Worm (Caenorhabditis elegans) whole organism, late embryonic: ENCODE measurements around the gene F49C12.6.

Source experiments
- C08G9.2 ChIP-seq: sonication (generic microtip); optimal IDR thresholded peaks from 2 replicates; lab custom pipeline; 2016; ENCODE audit warnings: mild to moderate bottlenecking, missing genetic modification characterization, moderate library complexity, missing compliant biosample characterization
- C38D4.7 ChIP-seq: fragments of 200-800 bp; sonication (Bioruptor generic); optimal IDR thresholded peaks from 2 replicates; lab custom pipeline; 2018; ENCODE audit warnings: mild to moderate bottlenecking, missing genetic modification characterization, moderate library complexity, missing compliant biosample characterization
- F13H6.1 ChIP-seq: sonication (generic microtip); optimal IDR thresholded peaks from 2 replicates; lab custom pipeline; 2016; ENCODE audit warnings: missing genetic modification characterization, missing compliant biosample characterization
- K02D7.2 ChIP-seq: sonication (generic microtip); optimal IDR thresholded peaks from 2 replicates; lab custom pipeline; 2017; ENCODE audit warnings: mild to moderate bottlenecking, missing genetic modification characterization, missing compliant biosample characterization
- K09A11.1 ChIP-seq: sonication (generic microtip); optimal IDR thresholded peaks from 2 replicates; lab custom pipeline; 2017; ENCODE audit warnings: antibody characterized with exemption, mild to moderate bottlenecking, missing genetic modification characterization, missing compliant biosample characterization; ENCODE audit not compliant: insufficient read depth
- T23F11.4 ChIP-seq: fragments of 200-800 bp; sonication (Bioruptor generic); optimal IDR thresholded peaks from 2 replicates; lab custom pipeline; 2018; ENCODE audit warnings: mild to moderate bottlenecking, missing genetic modification characterization, missing compliant biosample characterization
- ahr-1 ChIP-seq: sonication (generic microtip); optimal IDR thresholded peaks from 2 replicates; lab custom pipeline; 2016; ENCODE audit warnings: missing genetic modification characterization, missing compliant biosample characterization
- ceh-14 ChIP-seq: sonication (generic microtip); optimal IDR thresholded peaks from 2 replicates; lab custom pipeline; 2016; ENCODE audit warnings: missing genotype, missing genetic modification characterization, missing compliant biosample characterization
- ceh-19 ChIP-seq: fragments of 200-800 bp; sonication (Bioruptor generic); optimal IDR thresholded peaks from 2 replicates; lab custom pipeline; 2018; ENCODE audit warnings: mild to moderate bottlenecking, missing genetic modification characterization, missing compliant biosample characterization
- ceh-2 ChIP-seq: sonication (generic microtip); optimal IDR thresholded peaks from 2 replicates; lab custom pipeline; 2016; ENCODE audit warnings: missing genotype, missing genetic modification characterization, missing compliant biosample characterization
- ceh-24 ChIP-seq: sonication (generic microtip); optimal IDR thresholded peaks from 2 replicates; lab custom pipeline; 2016; ENCODE audit warnings: mild to moderate bottlenecking, missing genetic modification characterization, missing compliant biosample characterization
- ceh-48 ChIP-seq: sonication (generic microtip); optimal IDR thresholded peaks from 2 replicates; lab custom pipeline; 2016; ENCODE audit warnings: missing genetic modification characterization, inconsistent platforms, missing compliant biosample characterization
- ceh-6 ChIP-seq: fragments of 200-800 bp; sonication (Bioruptor generic); optimal IDR thresholded peaks from 2 replicates; lab custom pipeline; 2018; ENCODE audit warnings: mild to moderate bottlenecking, missing genetic modification characterization, missing compliant biosample characterization
- elt-2 ChIP-seq: sonication (generic microtip); optimal IDR thresholded peaks from 2 replicates; lab custom pipeline; 2016; ENCODE audit warnings: missing genetic modification reagents, missing genetic modification characterization, missing compliant biosample characterization
- ets-4 ChIP-seq: sonication (generic microtip); optimal IDR thresholded peaks from 2 replicates; lab custom pipeline; 2016; ENCODE audit warnings: missing genetic modification characterization, missing compliant biosample characterization
- eyg-1 ChIP-seq: sonication (generic microtip); optimal IDR thresholded peaks from 2 replicates; lab custom pipeline; 2016; ENCODE audit warnings: missing genotype, missing genetic modification characterization, missing compliant biosample characterization
- fax-1 ChIP-seq: sonication (generic microtip); optimal IDR thresholded peaks from 2 replicates; lab custom pipeline; 2016; ENCODE audit warnings: missing genotype, missing genetic modification characterization, missing compliant biosample characterization
- fkh-6 ChIP-seq: sonication (generic microtip); optimal IDR thresholded peaks from 2 replicates; lab custom pipeline; 2016; ENCODE audit warnings: missing genetic modification characterization, missing compliant biosample characterization
- hlh-30 ChIP-seq: sonication (generic microtip); optimal IDR thresholded peaks from 2 replicates; lab custom pipeline; 2017; ENCODE audit warnings: antibody characterized with exemption, missing genetic modification characterization, missing compliant biosample characterization; ENCODE audit not compliant: insufficient read depth
- madf-2 ChIP-seq: sonication (generic microtip); optimal IDR thresholded peaks from 2 replicates; lab custom pipeline; 2017; ENCODE audit warnings: missing genetic modification characterization, missing compliant biosample characterization
- nhr-11 ChIP-seq: fragments of 150-350 bp; optimal IDR thresholded peaks from 2 replicates; lab custom pipeline; 2014; ENCODE audit warnings: missing biosample characterization, missing genetic modification characterization
- nhr-232 ChIP-seq: sonication (generic microtip); optimal IDR thresholded peaks from 2 replicates; lab custom pipeline; 2016; ENCODE audit warnings: missing genetic modification characterization, missing compliant biosample characterization
- pag-3 ChIP-seq: sonication (generic microtip); optimal IDR thresholded peaks from 2 replicates; lab custom pipeline; 2016; ENCODE audit warnings: missing compliant biosample characterization, missing genetic modification characterization, borderline replicate concordance
- pat-9 ChIP-seq: fragments of 200-800 bp; sonication (Bioruptor generic); optimal IDR thresholded peaks from 2 replicates; lab custom pipeline; 2018; ENCODE audit warnings: mild to moderate bottlenecking, missing genetic modification characterization, moderate library complexity, missing compliant biosample characterization
- pha-4 ChIP-seq: fragments of 150-350 bp; optimal IDR thresholded peaks from 2 replicates; lab custom pipeline; 2018; ENCODE audit warnings: missing biosample characterization, missing genetic modification reagents, missing genetic modification characterization
- pros-1 ChIP-seq: fragments of 150-350 bp; optimal IDR thresholded peaks from 2 replicates; lab custom pipeline; 2014; ENCODE audit warnings: missing biosample characterization, missing genetic modification reagents, missing genetic modification characterization
- sox-2 ChIP-seq: fragments of 200-800 bp; sonication (Bioruptor generic); IDR thresholded peaks from 2 replicates; pipeline ENCODE4 v1.3.6; 2022; ENCODE audit warnings: missing genetic modification reagents, missing genetic modification characterization, missing compliant biosample characterization
- sox-4 ChIP-seq: sonication (generic microtip); optimal IDR thresholded peaks from 2 replicates; lab custom pipeline; 2017; ENCODE audit warnings: mild to moderate bottlenecking, missing genetic modification characterization, inconsistent platforms, missing compliant biosample characterization
- tbx-2 ChIP-seq: sonication (generic microtip); optimal IDR thresholded peaks from 2 replicates; lab custom pipeline; 2016; ENCODE audit warnings: missing genetic modification characterization, missing compliant biosample characterization
- tbx-7 ChIP-seq: sonication (generic microtip); optimal IDR thresholded peaks from 2 replicates; lab custom pipeline; 2016; ENCODE audit warnings: missing genotype, missing genetic modification characterization, missing compliant biosample characterization
- ttx-3 ChIP-seq: sonication (generic microtip); optimal IDR thresholded peaks from 2 replicates; lab custom pipeline; 2016; ENCODE audit warnings: missing genetic modification reagents, missing genetic modification characterization, missing compliant biosample characterization
- unc-3 ChIP-seq, 2 experiments: fragments of 200-800 bp in 1 of 2; sonication (Bioruptor generic) in 1 of 2; sonication (generic microtip) in 1 of 2; conservative IDR thresholded peaks in 1 of 2; optimal IDR thresholded peaks in 1 of 2; 2 replicates each; pipeline versions ENCODE4 v1.3.6 to Lab custom; 2016 to 2022; ENCODE audit warnings: missing compliant biosample characterization in 2 of 2, missing genetic modification characterization in 2 of 2, missing genetic modification reagents in 1 of 2
- zip-5 ChIP-seq: sonication (generic microtip); optimal IDR thresholded peaks from 2 replicates; lab custom pipeline; 2016; ENCODE audit warnings: missing genetic modification characterization, missing compliant biosample characterization

The F49C12.6 gene

ce11 chrIV:9336538-9337090 is 27.7 kb upstream of the F49C12.6 start, which contains the start of gene T20D3.5:
T20D3.5 (plus strand) TSS chrIV:9337040.
- TF ChIP-seq ceh-2 (tag; lab: Kevin White, UChicago) (peak; percentile 7), tbx-2 (peak; percentile 7), T23F11.4 (GFP tag; lab: Kevin White, UChicago) (no peak), F13H6.1 (tag; lab: Kevin White, UChicago) (no peak)
- TF ChIP-seq, all 69 proteins: peak for 2

- no peak for TF ChIP-seq K02D7.2 (tag; lab: Kevin White, UChicago)
- TF ChIP-seq pag-3 (tag; lab: Kevin White, UChicago) = no peak
- no peak for TF ChIP-seq ceh-14 (tag; lab: Kevin White, UChicago)
- TF ChIP-seq ets-4 (tag; lab: Kevin White, UChicago) = no peak
- no peak for TF ChIP-seq ceh-24 (tag; lab: Kevin White, UChicago)
- TF ChIP-seq madf-2 = no peak
- no peak for TF ChIP-seq fax-1
- TF ChIP-seq sox-2 (GFP tag; lab: Robert Waterston, UW) = no peak
- TF ChIP-seq pha-4 = no peak
- TF ChIP-seq ceh-6 (GFP tag; lab: Kevin White, UChicago) = no peak
- TF ChIP-seq eyg-1 = no peak
Observed at ce11 chrIV:9335552-9336251, 26.8 kb upstream of the F49C12.6 start, which contains the start of the genes coa-4 and T20D3.14. coa-4 (minus strand) TSS chrIV:9335602. T20D3.14 (minus strand) TSS chrIV:9335909.

- TF ChIP-seq K02D7.2 (tag; lab: Kevin White, UChicago) (no peak), K09A11.1 (no peak), C38D4.7 (GFP tag; lab: Kevin White, UChicago) (no peak), elt-2 (peak; percentile 49), nhr-11 (tag; lab: Kevin White, UChicago) (no peak), fax-1 (no peak), unc-3 (GFP tag; conservative IDR thresholded peaks at IDR 0.05; lab: Robert Waterston, UW) (no peak), unc-3 (tag; optimal IDR thresholded peaks at IDR 0.05; lab: Kevin White, UChicago) (no peak)
Observed at ce11 chrIV:9333007-9333406, 24.1 kb upstream of the F49C12.6 start.

ce11 chrIV:9330755-9331154 is 21.9 kb upstream of the F49C12.6 start, which contains the start of gene nspg-7.1:
nspg-7.1 (minus strand) TSS chrIV:9330855.
- TF ChIP-seq pat-9 (tag; lab: Kevin White, UChicago) (no peak), zip-5 (tag; lab: Kevin White, UChicago) (no peak), sox-4 (tag; lab: Kevin White, UChicago) (no peak), pha-4 (no peak), fkh-6 (tag; lab: Kevin White, UChicago) (no peak), C08G9.2 (no peak), ceh-48 (tag; lab: Kevin White, UChicago) (no peak), elt-2 (no peak), madf-2 (no peak), pros-1 (no peak)

- TF ChIP-seq hlh-30 (tag; lab: Kevin White, UChicago) = no peak
- TF ChIP-seq ceh-19 (GFP tag; lab: Kevin White, UChicago) = no peak
- TF ChIP-seq nhr-232 (tag; lab: Kevin White, UChicago) = no peak
- TF ChIP-seq ttx-3 = no peak
- TF ChIP-seq fax-1 = no peak
- TF ChIP-seq tbx-7 (tag; lab: Kevin White, UChicago) = no peak
- TF ChIP-seq pha-4 = no peak
- TF ChIP-seq K09A11.1 = no peak
- TF ChIP-seq ahr-1 (tag; lab: Kevin White, UChicago) = no peak
Observed at ce11 chrIV:9327706-9328105, 18.8 kb upstream of the F49C12.6 start, which contains the start of gene clec-183. clec-183 (plus strand) TSS chrIV:9328006.
